Worm (Caenorhabditis elegans) whole organism, L1 larva: ENCODE data around the gene T28A11.16.

ENCODE experiments used
- ama-1 ChIP-seq: fragments of 150-350 bp; optimal IDR thresholded peaks from 2 replicates; lab custom pipeline; 2014
- hpl-2 ChIP-seq: fragments of 150-350 bp; optimal IDR thresholded peaks from 2 replicates; lab custom pipeline; 2014; ENCODE audit warnings: missing biosample characterization, missing genetic modification reagents, missing genetic modification characterization
- nhr-11 ChIP-seq: fragments of 150-350 bp; optimal IDR thresholded peaks from 2 replicates; lab custom pipeline; 2014; ENCODE audit warnings: missing biosample characterization, missing genetic modification characterization
- nhr-237 ChIP-seq: fragments of 150-350 bp; optimal IDR thresholded peaks from 2 replicates; lab custom pipeline; 2014; ENCODE audit warnings: missing biosample characterization, missing genetic modification characterization
- unc-130 ChIP-seq: fragments of 150-350 bp; optimal IDR thresholded peaks from 2 replicates; lab custom pipeline; 2017; ENCODE audit warnings: missing biosample characterization, missing genetic modification characterization, inconsistent platforms
- ztf-11 ChIP-seq, 2 experiments: sonication (generic microtip); optimal IDR thresholded peaks; 2 replicates each; lab custom pipeline; 2016 to 2017; ENCODE audit warnings: missing genetic modification characterization in 2 of 2, missing biosample characterization in 1 of 2, missing compliant biosample characterization in 1 of 2

- no peak for TF ChIP-seq nhr-11
- TF ChIP-seq unc-130 (tag; lab: Kevin White, UChicago): no peak
- no peak for TF ChIP-seq ama-1 (lab: Kevin White, UChicago)
- TF ChIP-seq ztf-11 (tag; optimal IDR thresholded peaks at IDR 0.05; lab: Kevin White, UChicago): no peak
- no peak for TF ChIP-seq nhr-237 (tag; lab: Kevin White, UChicago)
- no peak for TF ChIP-seq hpl-2 (GFP tag; lab: Kevin White, UChicago)
These were observed 2.2 kb downstream of the T28A11.16 start for ce11 chrV:3256809-3257208.
